Fruit fly (Drosophila melanogaster): ENCODE measurements around the gene chrb.

chrb gene

DNA sequence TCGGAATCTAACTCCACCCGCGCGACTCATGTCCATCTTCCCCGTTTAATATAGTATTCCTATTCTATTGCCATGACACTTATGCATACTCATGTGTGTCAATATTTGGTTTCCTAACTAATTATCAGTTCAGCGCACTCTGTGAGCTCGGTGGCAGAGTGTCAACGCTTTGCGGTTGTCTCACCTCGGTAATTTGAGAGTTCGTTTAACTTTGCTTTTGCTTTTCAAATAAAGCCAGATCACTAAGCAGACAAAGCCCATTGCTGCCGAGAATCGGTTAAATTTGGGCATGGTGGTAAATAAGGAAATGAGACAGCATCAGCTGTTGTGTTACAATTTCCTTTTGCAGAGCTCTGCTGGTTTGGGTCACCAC, 53.0 kb downstream of the chrb start:
- TF ChIP-seq CG34406 (GFP tag; optimal IDR thresholded peaks at IDR 0.05) (no peak), svp (GFP tag) (no peak), spab (GFP tag; optimal IDR thresholded peaks at IDR 0.05) (no peak), fkh (GFP tag; optimal IDR thresholded peaks at IDR 0.05) (peak; percentile 89), lz (GFP tag; optimal IDR thresholded peaks at IDR 0.05) (no peak)

DNA sequence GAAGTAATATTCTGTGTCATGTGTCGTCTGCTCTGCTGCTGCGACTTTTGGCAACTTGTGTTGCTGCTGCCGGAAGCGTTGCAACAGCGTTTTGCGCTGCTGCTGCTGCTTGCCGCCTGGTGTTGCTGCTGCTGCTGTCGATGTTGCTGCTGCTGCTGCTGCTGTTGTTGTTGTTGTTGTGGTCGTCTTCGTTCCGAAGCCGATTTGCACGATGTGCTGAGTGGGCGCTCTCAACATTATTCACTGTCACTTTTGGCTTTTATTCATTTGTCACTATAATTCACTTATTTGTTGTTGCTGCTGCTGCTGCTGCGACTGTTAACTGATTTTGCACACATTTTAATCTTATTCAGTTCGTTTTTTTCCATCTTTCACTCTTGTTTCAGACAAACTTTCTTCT, 55.1 kb downstream of the chrb start:
- TF ChIP-seq esn (GFP tag; optimal IDR thresholded peaks at IDR 0.05) = no peak
- TF ChIP-seq CG3919 (GFP tag; optimal IDR thresholded peaks at IDR 0.05) = peak; percentile 13
- no peak for TF ChIP-seq achi (GFP tag; optimal IDR thresholded peaks at IDR 0.05)

DNA sequence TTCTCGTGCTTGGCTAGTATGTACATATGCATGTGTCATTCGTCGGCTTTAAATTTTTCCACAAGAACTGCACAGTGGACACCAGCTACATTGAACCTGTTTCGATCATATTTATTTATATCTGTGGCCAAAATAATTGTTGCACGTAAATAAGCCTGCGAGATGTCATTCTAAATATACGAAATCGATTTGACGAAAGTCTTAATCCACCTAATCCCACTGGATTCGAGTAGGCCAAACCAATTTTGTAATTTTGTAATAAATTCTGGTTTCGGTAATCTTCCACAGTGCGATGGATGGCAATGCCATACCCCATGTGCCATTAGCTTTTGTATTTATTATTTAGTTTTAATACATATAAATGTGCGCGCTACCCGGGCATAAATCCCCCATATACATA, 55.6 kb downstream of the chrb start:
- TF ChIP-seq Hr4 (GFP tag; optimal IDR thresholded peaks at IDR 0.05) (peak; percentile 14), Eip78C (GFP tag) (peak; percentile 10), CG32006 (GFP tag; optimal IDR thresholded peaks at IDR 0.05) (peak; percentile 14), CG8632 (GFP tag; optimal IDR thresholded peaks at IDR 0.05) (no peak), Gug (GFP tag; IDR thresholded peaks at IDR 0.05) (no peak)

DNA sequence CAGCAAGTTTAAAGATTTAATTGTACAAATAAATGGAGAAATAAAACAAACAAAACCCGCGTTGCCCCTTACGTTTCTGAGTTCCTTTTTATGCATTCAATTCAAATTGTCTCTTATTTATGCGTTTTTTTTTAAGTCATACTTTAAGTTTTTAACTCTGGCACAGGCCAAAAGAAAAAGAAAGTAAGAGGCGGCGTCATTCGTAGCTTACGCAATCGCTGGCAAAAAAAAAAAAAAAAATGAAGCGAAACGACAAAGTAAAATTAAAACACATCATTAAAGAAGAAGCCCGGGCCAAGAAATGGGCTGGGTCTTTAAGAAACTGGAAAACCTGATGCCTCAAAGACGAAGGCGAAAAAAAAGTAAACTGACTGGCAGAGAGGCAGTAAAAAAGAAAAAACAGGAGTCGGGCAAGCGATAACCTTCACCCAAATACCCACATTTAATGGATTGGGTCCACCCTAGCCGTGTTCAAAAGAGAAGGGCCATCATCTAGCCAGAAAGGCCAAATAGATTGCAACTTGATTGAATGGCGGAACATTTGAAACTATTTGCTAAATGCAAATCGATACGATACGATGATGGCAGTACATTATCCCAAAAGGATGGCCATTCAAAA, 56.4 kb downstream of the chrb start:
- peak; percentile 52 for TF ChIP-seq Eip78C (GFP tag)
- TF ChIP-seq fd85E (GFP tag; optimal IDR thresholded peaks at IDR 0.05) = no peak
- TF ChIP-seq CG6808 (GFP tag; optimal IDR thresholded peaks at IDR 0.05) = peak; percentile 12
- no peak for TF ChIP-seq CG8119 (GFP tag; IDR thresholded peaks at IDR 0.05)
- peak; percentile 43 for TF ChIP-seq vri (GFP tag; optimal IDR thresholded peaks at IDR 0.05)
- TF ChIP-seq Blimp-1 (GFP tag; optimal IDR thresholded peaks at IDR 0.05) = peak; percentile 68
- TF ChIP-seq CG6163 (GFP tag; IDR thresholded peaks at IDR 0.05) = peak; percentile 10; the same call in 1 of the 3 replicates
- TF ChIP-seq Sox102F (GFP tag; optimal IDR thresholded peaks at IDR 0.05) = peak; percentile 19
- TF ChIP-seq achi (GFP tag; optimal IDR thresholded peaks at IDR 0.05) = peak; percentile 22
- TF ChIP-seq svp (GFP tag) = peak; percentile 58
- no peak for TF ChIP-seq dsx (GFP tag; optimal IDR thresholded peaks at IDR 0.05; ENCODE audit: poor library complexity, severe bottlenecking)

DNA sequence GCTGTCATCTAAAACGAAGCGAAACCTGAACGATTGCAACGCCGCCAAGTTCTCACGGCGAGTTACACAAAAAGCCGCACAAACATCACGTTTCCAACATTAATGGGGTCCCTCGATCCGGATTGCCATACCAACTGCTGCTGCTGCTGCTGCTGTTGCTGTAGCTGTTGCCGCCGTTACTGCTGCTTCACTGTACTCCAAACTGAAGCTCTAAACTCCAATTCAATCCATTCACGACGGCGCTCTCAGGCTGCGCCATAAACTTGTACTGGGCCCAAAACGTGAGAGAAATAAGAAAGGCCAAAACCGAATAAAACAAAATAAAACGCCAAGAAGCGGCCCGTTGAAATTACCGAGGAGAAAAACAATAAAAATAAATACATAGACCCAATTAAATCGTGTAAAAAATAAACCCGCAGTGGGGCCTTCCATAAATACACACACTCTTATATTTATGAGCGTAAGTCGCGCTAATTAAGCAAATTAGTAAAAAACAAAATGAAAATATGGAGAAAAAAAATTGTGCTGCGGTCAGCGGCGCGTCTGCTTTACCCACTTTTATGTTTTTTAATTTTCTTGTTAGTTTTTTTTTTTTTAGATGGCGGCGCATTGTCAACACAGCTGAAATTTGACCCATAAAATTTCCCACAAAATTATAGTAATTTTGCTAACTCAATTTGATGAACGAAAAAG, 60.1 kb downstream of the chrb start:
- TF ChIP-seq CG10631 (GFP tag; optimal IDR thresholded peaks at IDR 0.05) (no peak), vri (GFP tag; optimal IDR thresholded peaks at IDR 0.05) (no peak), CG6276 (GFP tag; optimal IDR thresholded peaks at IDR 0.05) (peak; percentile 34), Eip78C (GFP tag) (peak; percentile 25)

DNA sequence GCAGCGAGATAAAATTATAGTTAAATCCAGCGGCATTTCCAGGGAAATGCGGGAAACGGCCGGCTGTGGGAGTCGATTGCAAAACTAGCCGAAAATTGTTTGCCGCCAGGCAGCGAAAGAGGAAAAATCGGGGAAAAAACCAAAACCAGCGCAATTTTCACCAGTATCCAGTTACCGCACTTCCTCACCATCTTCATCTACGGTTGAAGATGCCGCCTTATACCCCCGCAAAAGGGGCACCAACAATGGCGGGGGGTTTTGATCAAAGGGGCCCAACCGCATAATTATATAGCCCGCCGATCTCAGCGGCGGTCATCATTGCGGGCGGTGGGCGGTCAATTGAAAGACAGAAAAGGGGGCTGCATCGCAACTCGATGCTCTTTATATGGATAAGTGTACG, 60.7 kb downstream of the chrb start:
- no peak for TF ChIP-seq CG10669 (GFP tag; optimal IDR thresholded peaks at IDR 0.05)
- no peak for TF ChIP-seq fd85E (GFP tag; optimal IDR thresholded peaks at IDR 0.05)
